Fruit fly (Drosophila melanogaster) whole organism: ENCODE data around the gene CG12256.

Experiments
- CG8478 ChIP-seq: fragments of >200 bp; optimal IDR thresholded peaks from 2 replicates; lab custom pipeline; 2018; ENCODE audit warnings: inconsistent platforms
- Dll ChIP-seq: fragments of >200 bp; optimal IDR thresholded peaks from 2 replicates; lab custom pipeline; 2017
- EcR ChIP-seq, 2 experiments: fragments of >200 bp; optimal IDR thresholded peaks; 2 replicates each; lab custom pipeline; 2017; ENCODE audit warnings: missing biosample characterization in 2 of 2, missing genetic modification characterization in 2 of 2, missing genetic modification reagents in 2 of 2
- pan ChIP-seq: fragments of >200 bp; optimal IDR thresholded peaks from 2 replicates; lab custom pipeline; 2017
- psq ChIP-seq: fragments of >200 bp; optimal IDR thresholded peaks from 2 replicates; lab custom pipeline; 2017
- usp ChIP-seq: fragments of >200 bp; optimal IDR thresholded peaks from 2 replicates; lab custom pipeline; 2017; ENCODE audit warnings: missing biosample characterization, missing genetic modification characterization, mixed read lengths

Gene CG12256

DNA sequence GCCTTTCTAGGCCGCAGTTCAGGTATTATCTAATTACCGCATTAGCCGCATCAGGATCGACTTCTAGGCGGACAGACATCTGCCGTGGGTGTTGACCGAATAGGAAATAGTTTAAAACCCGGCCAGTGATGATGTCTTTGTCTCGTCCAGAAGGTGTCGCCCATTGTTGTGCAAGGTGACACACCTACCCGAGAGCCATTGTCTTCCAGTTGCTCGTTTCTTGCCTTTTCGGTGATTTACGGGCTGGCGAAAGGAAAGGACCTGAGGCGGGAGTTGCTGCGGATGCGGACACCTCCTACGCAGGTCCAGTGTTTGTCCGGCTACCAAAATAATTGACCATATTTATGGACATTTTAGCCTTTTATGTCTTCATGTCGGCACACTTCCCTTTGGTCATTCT, 22.1 kb upstream of the CG12256 start:
- TF ChIP-seq CG8478 (lab: Kevin White, UChicago) (no peak), usp (GFP tag; lab: Kevin White, UChicago) (no peak), pan (lab: Kevin White, UChicago) (no peak), psq (lab: Kevin White, UChicago) (no peak), Dll (lab: Kevin White, UChicago) (no peak), EcR (GFP tag; optimal IDR thresholded peaks at IDR 0.05; lab: Kevin White, UChicago) (no peak)

DNA sequence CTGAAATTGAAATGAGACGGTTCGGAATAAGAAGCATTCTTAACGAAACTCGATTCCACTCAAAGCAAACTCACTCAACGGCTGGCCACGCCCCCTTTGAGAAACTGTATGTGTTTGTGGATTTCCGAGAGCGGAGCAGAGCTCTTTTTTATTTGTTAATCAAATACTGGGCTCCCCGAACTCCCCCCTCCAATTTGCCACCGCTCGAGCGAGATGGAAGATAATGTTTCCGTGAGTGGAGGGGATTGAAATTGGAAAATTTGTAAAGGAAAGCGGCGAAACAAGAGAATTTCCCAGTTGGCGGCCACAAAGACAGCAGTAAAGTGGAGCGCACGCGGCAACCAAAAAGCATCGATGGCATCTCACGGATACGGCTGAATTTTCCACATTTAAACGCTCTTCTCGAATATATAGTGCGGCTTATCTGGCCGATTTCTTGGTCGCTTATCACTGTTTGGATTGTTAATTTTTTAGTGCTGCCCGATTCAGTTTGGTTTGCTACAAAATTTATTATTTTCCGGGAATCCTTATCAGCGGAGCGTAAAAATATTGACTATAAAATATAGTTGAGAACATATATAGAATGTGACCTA, 18.4 kb upstream of the CG12256 start:
- no peak for TF ChIP-seq pan (lab: Kevin White, UChicago)
- no peak for TF ChIP-seq usp (GFP tag; lab: Kevin White, UChicago)
- no peak for TF ChIP-seq CG8478 (lab: Kevin White, UChicago)
- TF ChIP-seq Dll (lab: Kevin White, UChicago): no peak
- TF ChIP-seq EcR (GFP tag; optimal IDR thresholded peaks at IDR 0.05; lab: Kevin White, UChicago): no peak
- TF ChIP-seq psq (lab: Kevin White, UChicago): no peak

DNA sequence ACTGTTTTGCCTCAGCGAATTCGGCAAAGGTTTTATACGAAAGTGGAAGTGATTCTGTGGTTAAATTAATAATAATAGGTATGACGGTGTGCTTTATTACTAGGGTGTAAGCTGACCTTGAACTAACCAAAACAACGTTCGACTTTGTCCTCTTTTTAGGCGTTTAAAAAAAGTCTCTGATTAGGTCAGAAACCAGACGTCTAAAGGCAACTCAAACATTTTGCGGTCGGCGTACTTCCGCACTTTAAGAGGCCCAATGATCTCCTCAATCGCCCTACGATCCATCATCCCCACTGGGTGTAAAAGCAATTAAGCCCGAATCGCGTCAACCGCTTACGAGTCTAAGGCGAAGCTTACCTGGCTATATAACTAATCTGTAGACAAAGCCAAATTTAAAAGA, 13.0 kb upstream of the CG12256 start, which contains the start of gene Cyp313a3:
Cyp313a3 (minus strand) TSS at position 101 of the 400 bp plus-strand sequence.
- TF ChIP-seq Dll (lab: Kevin White, UChicago) (no peak), psq (lab: Kevin White, UChicago) (no peak), pan (lab: Kevin White, UChicago) (no peak), EcR (GFP tag; optimal IDR thresholded peaks at IDR 0.05; lab: Kevin White, UChicago) (no peak), CG8478 (lab: Kevin White, UChicago) (no peak), usp (GFP tag; lab: Kevin White, UChicago) (no peak)

DNA sequence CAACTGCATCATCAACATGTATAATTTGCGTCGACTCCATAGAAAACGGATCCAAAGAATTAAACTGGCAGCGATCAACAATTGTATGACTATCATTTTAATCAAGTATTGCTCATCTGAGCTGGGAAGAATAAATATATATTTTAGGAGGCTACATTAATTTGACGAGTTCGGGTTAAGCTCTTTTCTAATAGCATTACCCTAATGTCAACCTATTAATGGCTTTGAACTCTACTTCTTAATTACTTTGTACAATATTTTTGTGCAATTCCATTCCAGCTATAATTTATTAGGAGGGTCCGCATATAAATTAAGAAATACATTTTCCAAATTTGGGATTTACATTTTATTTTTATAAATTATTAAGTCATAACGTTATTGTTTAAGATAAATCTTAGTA, 10.7 kb upstream of the CG12256 start, which contains the start of gene Cyp313a2:
Cyp313a2 (minus strand) TSS at position 101 of the 400 bp plus-strand sequence.
- TF ChIP-seq usp (GFP tag; lab: Kevin White, UChicago) (no peak), psq (lab: Kevin White, UChicago) (no peak), EcR (GFP tag; optimal IDR thresholded peaks at IDR 0.05; lab: Kevin White, UChicago) (no peak), CG8478 (lab: Kevin White, UChicago) (no peak), pan (lab: Kevin White, UChicago) (no peak), Dll (lab: Kevin White, UChicago) (no peak)

DNA sequence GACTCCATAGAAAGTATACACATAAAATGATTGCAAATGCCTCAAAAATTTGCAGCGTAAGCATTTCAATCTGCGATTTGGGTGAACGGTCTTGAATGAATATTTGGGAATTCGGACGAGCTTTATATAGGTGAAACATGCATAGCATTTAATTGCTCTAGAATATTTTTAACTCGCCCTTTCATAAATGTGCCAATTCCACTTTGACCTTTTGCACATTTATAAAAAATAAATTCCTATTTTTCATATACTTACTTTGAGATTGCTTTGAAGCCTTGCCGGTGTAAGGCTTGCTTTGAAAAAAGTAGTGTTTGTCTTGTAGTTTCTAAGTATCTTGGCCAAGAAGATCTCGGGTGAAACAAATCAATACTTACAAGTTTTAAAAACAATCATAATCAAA, 8.4 kb upstream of the CG12256 start, which contains the start of gene Cyp313a5:
Cyp313a5 (minus strand) TSS at position 101 of the 400 bp plus-strand sequence.
- TF ChIP-seq Dll (lab: Kevin White, UChicago) (no peak), pan (lab: Kevin White, UChicago) (no peak), CG8478 (lab: Kevin White, UChicago) (no peak), psq (lab: Kevin White, UChicago) (no peak), usp (GFP tag; lab: Kevin White, UChicago) (no peak), EcR (GFP tag; optimal IDR thresholded peaks at IDR 0.05; lab: Kevin White, UChicago) (no peak)

DNA sequence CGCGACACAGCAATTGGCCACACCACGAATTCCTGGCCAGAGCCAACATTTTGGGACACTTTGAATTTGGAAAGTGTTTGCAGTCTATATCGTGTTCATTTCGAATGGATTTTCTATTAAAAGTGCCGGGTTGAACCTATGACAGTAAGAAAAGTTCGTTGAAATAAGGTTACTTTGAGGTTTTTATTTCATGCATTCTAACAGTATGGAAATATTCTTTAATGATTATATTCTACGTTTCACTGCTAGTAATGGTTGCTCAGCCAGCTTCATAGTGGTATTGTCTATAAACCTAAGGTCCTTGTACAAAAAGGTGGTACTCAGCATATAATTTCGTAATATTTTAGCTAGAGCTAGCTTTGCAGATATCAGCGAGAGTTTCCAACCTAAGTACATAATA, 6.5 kb upstream of the CG12256 start, which contains the start of gene Pglym87:
Pglym87 (minus strand) TSS at position 101 of the 400 bp plus-strand sequence.
- TF ChIP-seq Dll (lab: Kevin White, UChicago): no peak
- TF ChIP-seq pan (lab: Kevin White, UChicago): no peak
- no peak for TF ChIP-seq psq (lab: Kevin White, UChicago)
- TF ChIP-seq EcR (GFP tag; optimal IDR thresholded peaks at IDR 0.05; lab: Kevin White, UChicago): no peak
- TF ChIP-seq usp (GFP tag; lab: Kevin White, UChicago): no peak
- TF ChIP-seq CG8478 (lab: Kevin White, UChicago): no peak

DNA sequence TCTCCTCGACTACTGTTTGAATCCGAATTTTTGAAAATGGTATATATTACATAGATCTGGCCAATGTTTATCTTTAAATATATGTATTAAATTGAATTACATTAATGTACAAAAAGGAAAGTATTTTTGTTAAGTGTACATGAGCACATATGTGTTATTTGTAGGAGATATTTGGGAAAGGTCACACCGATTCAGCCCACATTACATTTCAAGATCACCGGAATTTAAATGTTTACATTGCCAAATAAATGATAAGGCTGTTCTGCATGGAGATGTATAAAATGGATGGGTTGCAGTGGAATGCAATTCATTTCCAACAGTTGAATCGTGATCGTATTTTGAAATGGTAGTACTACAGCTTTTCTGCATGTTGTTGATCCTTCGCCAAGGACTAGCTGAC, 3.0 kb upstream of the CG12256 start, which contains the start of gene CG3916:
CG3916 (plus strand) TSS at position 301 of the 400 bp plus-strand sequence.
- TF ChIP-seq CG8478 (lab: Kevin White, UChicago): no peak
- no peak for TF ChIP-seq usp (GFP tag; lab: Kevin White, UChicago)
- no peak for TF ChIP-seq psq (lab: Kevin White, UChicago)
- no peak for TF ChIP-seq pan (lab: Kevin White, UChicago)
- no peak for TF ChIP-seq EcR (GFP tag; optimal IDR thresholded peaks at IDR 0.05; lab: Kevin White, UChicago)
- TF ChIP-seq Dll (lab: Kevin White, UChicago): no peak

DNA sequence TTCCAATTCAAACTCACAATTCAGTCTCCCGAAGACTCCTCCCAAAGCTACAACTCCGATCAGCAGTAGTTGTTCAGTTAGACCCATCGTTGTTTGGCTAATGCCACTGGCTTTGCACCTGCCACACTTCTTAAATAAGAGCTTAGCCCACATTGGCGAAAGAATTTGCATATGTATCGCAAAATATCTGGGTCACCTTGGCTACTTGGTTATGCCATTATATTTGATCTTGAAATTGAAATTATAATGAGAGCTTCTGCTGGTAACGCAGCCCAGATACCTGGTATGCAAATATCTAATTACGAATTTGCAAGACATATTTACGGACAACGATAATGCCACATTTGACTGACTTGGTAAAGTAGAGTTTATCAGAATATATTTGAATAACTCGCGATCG, 1.2 kb downstream of the CG12256 start, which contains the start of gene CG17404:
CG17404 (minus strand) TSS at position 101 of the 400 bp plus-strand sequence.
- TF ChIP-seq psq (lab: Kevin White, UChicago) (no peak), EcR (GFP tag; optimal IDR thresholded peaks at IDR 0.05; lab: Kevin White, UChicago) (no peak), usp (GFP tag; lab: Kevin White, UChicago) (no peak), CG8478 (lab: Kevin White, UChicago) (no peak), Dll (lab: Kevin White, UChicago) (no peak), pan (lab: Kevin White, UChicago) (no peak)

DNA sequence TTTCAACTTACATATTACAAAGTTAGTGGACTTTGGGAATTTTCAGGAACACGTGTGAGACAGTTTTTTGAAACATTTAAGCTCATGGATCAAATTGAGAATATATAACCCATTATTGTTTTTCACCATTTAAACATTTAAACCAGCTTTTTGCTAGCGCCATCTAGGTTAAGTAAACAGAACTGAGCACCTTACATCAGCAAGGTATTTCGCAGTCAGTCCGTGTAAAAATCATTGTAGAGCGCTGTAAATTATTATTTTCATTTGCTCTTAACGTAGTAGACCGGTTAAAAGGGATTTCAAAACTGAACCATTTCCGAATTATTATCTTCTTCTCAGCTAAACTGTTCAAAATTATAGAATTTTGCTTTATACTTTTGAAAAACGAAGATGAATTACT, 4.0 kb downstream of the CG12256 start, which contains the start of gene Rsbp15:
Rsbp15 (plus strand) TSS at position 295 of the 400 bp plus-strand sequence.
- no peak for TF ChIP-seq usp (GFP tag; lab: Kevin White, UChicago)
- no peak for TF ChIP-seq pan (lab: Kevin White, UChicago)
- no peak for TF ChIP-seq Dll (lab: Kevin White, UChicago)
- TF ChIP-seq EcR (GFP tag; optimal IDR thresholded peaks at IDR 0.05; lab: Kevin White, UChicago): no peak
- TF ChIP-seq psq (lab: Kevin White, UChicago): no peak
- TF ChIP-seq CG8478 (lab: Kevin White, UChicago): no peak

DNA sequence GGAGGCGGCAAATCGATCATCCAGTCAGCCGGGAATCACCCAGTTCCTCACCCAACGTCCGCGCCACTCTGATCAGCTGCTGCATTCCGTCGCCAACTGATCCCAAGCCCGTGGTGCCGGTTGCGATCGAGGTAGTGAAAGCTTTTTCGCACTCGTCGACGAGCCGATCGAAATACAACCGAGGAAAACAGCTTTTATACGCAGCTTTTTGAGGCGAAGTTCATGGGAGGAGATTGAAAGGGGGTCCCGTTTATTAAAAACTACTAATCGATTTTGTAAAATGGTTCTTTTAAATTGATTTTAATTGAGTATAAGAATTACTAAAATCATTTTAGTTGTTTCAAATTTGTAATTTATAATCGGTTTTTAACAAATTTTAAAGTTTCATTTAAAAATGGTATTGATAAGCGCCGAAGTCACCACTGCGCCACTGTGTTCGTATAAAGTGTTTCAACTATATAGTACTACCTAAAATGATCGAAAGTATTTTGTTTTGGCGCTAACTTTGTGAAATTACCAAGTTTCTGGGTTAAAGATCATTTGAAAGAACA, 4.7 kb downstream of the CG12256 start, which contains the start of gene CG4860:
CG4860 (minus strand) TSS at position 99 of the 551 bp plus-strand sequence.
- TF ChIP-seq EcR (GFP tag; optimal IDR thresholded peaks at IDR 0.05; lab: Kevin White, UChicago) (no peak), Dll (lab: Kevin White, UChicago) (no peak), pan (lab: Kevin White, UChicago) (no peak), CG8478 (lab: Kevin White, UChicago) (no peak), usp (GFP tag; lab: Kevin White, UChicago) (no peak), psq (lab: Kevin White, UChicago) (no peak)
